Fruit fly (Drosophila melanogaster) whole organism, prepupa: ENCODE measurements around the gene TH1.

Experiments
- CG10669 ChIP-seq: fragments of 200-800 bp; sonication (Bioruptor generic); optimal IDR thresholded peaks from 3 replicates; lab custom pipeline; 2018; ENCODE audit warnings: missing biosample characterization, mild to moderate bottlenecking, missing genetic modification characterization, moderate library complexity
- CG11762 ChIP-seq: fragments of 200-800 bp; sonication (Bioruptor generic); optimal IDR thresholded peaks from 3 replicates; lab custom pipeline; 2016; ENCODE audit warnings: missing biosample characterization, missing genetic modification characterization; ENCODE audit not compliant: insufficient read depth
- CG3032 ChIP-seq: fragments of 200-800 bp; optimal IDR thresholded peaks from 2 replicates; lab custom pipeline; 2019; ENCODE audit warnings: missing biosample characterization, mild to moderate bottlenecking, missing genetic modification characterization, moderate library complexity
- CG31627 ChIP-seq: fragments of 200-800 bp; sonication (Bioruptor generic); optimal IDR thresholded peaks from 3 replicates; lab custom pipeline; 2016; ENCODE audit warnings: missing biosample characterization, missing genetic modification characterization
- CG32006 ChIP-seq: fragments of 200-800 bp; sonication (Bioruptor generic); optimal IDR thresholded peaks from 3 replicates; lab custom pipeline; 2017; ENCODE audit warnings: missing biosample characterization, mild to moderate bottlenecking, missing genetic modification characterization
- CG6163 ChIP-seq: fragments of 200-800 bp; sonication (Bioruptor generic); IDR thresholded peaks from 3 replicates; pipeline ENCODE4 v1.3.6; 2022; ENCODE audit warnings: missing biosample characterization, missing genetic modification characterization
- CG6854 ChIP-seq: fragments of 200-800 bp; sonication (Bioruptor generic); optimal IDR thresholded peaks from 2 replicates; lab custom pipeline; 2017; ENCODE audit warnings: missing biosample characterization, mild to moderate bottlenecking, missing genetic modification characterization
- CG8319 ChIP-seq: fragments of 200-800 bp; sonication (Bioruptor generic); optimal IDR thresholded peaks from 3 replicates; lab custom pipeline; 2016; ENCODE audit warnings: missing biosample characterization, missing genetic modification characterization
- CG9139 ChIP-seq: fragments of 200-800 bp; sonication (Bioruptor generic); optimal IDR thresholded peaks from 3 replicates; lab custom pipeline; 2017; ENCODE audit warnings: missing biosample characterization, mild to moderate bottlenecking, missing genetic modification characterization
- Eip75B ChIP-seq: fragments of 200-800 bp; sonication (Bioruptor generic); optimal IDR thresholded peaks from 3 replicates; lab custom pipeline; 2016; ENCODE audit warnings: missing biosample characterization, missing genetic modification characterization
- Eip78C ChIP-seq: fragments of 200-800 bp; sonication (Bioruptor generic); peaks from one replicate; lab custom pipeline; 2016; ENCODE audit warnings: missing biosample characterization, missing genetic modification characterization
- Ets21C ChIP-seq: fragments of 200-800 bp; sonication (Bioruptor generic); optimal IDR thresholded peaks from 3 replicates; lab custom pipeline; 2016; ENCODE audit warnings: missing biosample characterization, missing genetic modification characterization
- Ets96B ChIP-seq: fragments of 200-800 bp; optimal IDR thresholded peaks from 2 replicates; lab custom pipeline; 2019; ENCODE audit warnings: missing biosample characterization, mild to moderate bottlenecking, missing genetic modification characterization, moderate library complexity
- Hr38 ChIP-seq: sonication (Bioruptor generic); optimal IDR thresholded peaks from 2 replicates; lab custom pipeline; 2016; ENCODE audit warnings: missing biosample characterization, missing genetic modification characterization
- Hr39 ChIP-seq: fragments of 200-800 bp; sonication (Bioruptor generic); optimal IDR thresholded peaks from 2 replicates; lab custom pipeline; 2016; ENCODE audit warnings: missing biosample characterization, missing genetic modification characterization
- Met ChIP-seq: fragments of 200-800 bp; sonication (Bioruptor generic); optimal IDR thresholded peaks from 3 replicates; lab custom pipeline; 2016; ENCODE audit warnings: missing biosample characterization, missing genetic modification characterization
- Sox102F ChIP-seq: fragments of 200-800 bp; sonication (Bioruptor generic); optimal IDR thresholded peaks from 2 replicates; lab custom pipeline; 2016; ENCODE audit warnings: missing biosample characterization, mild to moderate bottlenecking, missing genetic modification characterization
- Sox14 ChIP-seq: fragments of 200-800 bp; sonication (Bioruptor generic); optimal IDR thresholded peaks from 3 replicates; lab custom pipeline; 2016; ENCODE audit warnings: missing biosample characterization, missing genetic modification characterization
- Sox15 ChIP-seq: fragments of 200-800 bp; sonication (Bioruptor generic); optimal IDR thresholded peaks from 3 replicates; lab custom pipeline; 2016; ENCODE audit warnings: missing biosample characterization, missing genetic modification characterization
- achi ChIP-seq: fragments of 200-800 bp; sonication (Bioruptor generic); optimal IDR thresholded peaks from 3 replicates; lab custom pipeline; 2016; ENCODE audit warnings: missing biosample characterization, missing genetic modification characterization
- cyc ChIP-seq: fragments of 200-800 bp; sonication (Bioruptor generic); optimal IDR thresholded peaks from 3 replicates; lab custom pipeline; 2016; ENCODE audit warnings: missing biosample characterization, missing genetic modification characterization
- dsx ChIP-seq: fragments of 200-800 bp; optimal IDR thresholded peaks from 3 replicates; lab custom pipeline; 2019; ENCODE audit warnings: missing biosample characterization, mild to moderate bottlenecking, missing genetic modification characterization, moderate library complexity; ENCODE audit not compliant: poor library complexity, severe bottlenecking
- pdm3 ChIP-seq: fragments of 200-800 bp; sonication (Bioruptor generic); optimal IDR thresholded peaks from 3 replicates; lab custom pipeline; 2016; ENCODE audit warnings: missing biosample characterization, missing genetic modification characterization
- topi ChIP-seq: fragments of 200-800 bp; sonication (Bioruptor generic); optimal IDR thresholded peaks from 3 replicates; lab custom pipeline; 2016; ENCODE audit warnings: missing biosample characterization, missing genetic modification characterization

Gene TH1

dm6 chrX:16358670-16359320, 32.4 kb downstream of the TH1 start, which contains the start of the genes U2af50 and PIG-Q (continued):
- peak; percentile 89 for TF ChIP-seq dsx
- TF ChIP-seq cyc (GFP tag; lab: Kevin White, UChicago) = peak; percentile 74
- TF ChIP-seq Ets96B (tag; lab: Kevin White, UChicago) = peak; percentile 91
- peak; percentile 93 for TF ChIP-seq CG3032
- TF ChIP-seq topi (GFP tag; lab: Kevin White, UChicago) = no peak
- TF ChIP-seq Met (GFP tag; lab: Kevin White, UChicago) = peak; percentile 80
- TF ChIP-seq CG8319 (GFP tag; lab: Kevin White, UChicago) = peak; percentile 73
- peak; percentile 83 for TF ChIP-seq CG6854 (GFP tag; lab: Kevin White, UChicago)
- TF ChIP-seq CG32006 = peak; percentile 93
- no peak for TF ChIP-seq Eip75B
- TF ChIP-seq achi (GFP tag; lab: Kevin White, UChicago) = peak; percentile 93
- TF ChIP-seq Eip78C = peak; percentile 92
- TF ChIP-seq Sox14 (GFP tag; lab: Kevin White, UChicago) = peak; percentile 74
- peak; percentile 84 for TF ChIP-seq Sox15
- peak; percentile 66 for TF ChIP-seq Ets21C (GFP tag; lab: Kevin White, UChicago)
- TF ChIP-seq pdm3 (GFP tag; lab: Kevin White, UChicago) = peak; percentile 81
- TF ChIP-seq CG11762 = peak; percentile 86
- TF ChIP-seq CG9139 = peak; percentile 86
- peak; percentile 89 for TF ChIP-seq CG10669 (GFP tag; lab: Kevin White, UChicago)
- TF ChIP-seq Hr39 (GFP tag; lab: Kevin White, UChicago) = peak; percentile 75
- TF ChIP-seq CG6163 (GFP tag; lab: Robert Waterston, UW) = no peak
- TF ChIP-seq Sox102F (GFP tag; lab: Kevin White, UChicago) = no peak
- no peak for TF ChIP-seq Hr38 (GFP tag; lab: Kevin White, UChicago)

dm6 chrX:16350062-16350461, 41.2 kb downstream of the TH1 start, which contains the start of gene sl:
sl (plus strand) TSS chrX:16350315.
- TF ChIP-seq CG31627 (GFP tag; lab: Kevin White, UChicago) = peak; percentile 12
- no peak for TF ChIP-seq Eip78C
